Fruit fly (Drosophila melanogaster): ENCODE measurements around the gene CG17600.

Gene CG17600

DNA sequence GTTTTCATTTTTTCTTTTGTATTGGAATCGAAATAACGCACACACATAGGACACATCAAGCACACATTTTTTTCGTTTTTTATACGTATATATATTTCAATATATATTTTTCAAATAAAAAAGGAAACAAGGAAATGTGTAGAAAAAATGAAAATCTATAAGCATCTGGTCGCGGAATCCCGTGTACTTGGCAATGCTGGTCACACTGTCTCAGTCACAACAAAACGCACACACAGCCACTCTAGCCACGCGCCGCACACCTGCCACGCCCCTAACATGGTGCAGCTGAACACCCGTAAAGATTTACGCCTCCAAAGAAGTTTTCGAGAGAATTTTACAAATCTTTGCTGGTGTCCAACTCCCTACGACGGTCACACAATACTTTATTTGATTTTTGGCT, 15.4 kb upstream of the CG17600 start:
- no peak for TF ChIP-seq noc (tag; optimal IDR thresholded peaks at IDR 0.05)

DNA sequence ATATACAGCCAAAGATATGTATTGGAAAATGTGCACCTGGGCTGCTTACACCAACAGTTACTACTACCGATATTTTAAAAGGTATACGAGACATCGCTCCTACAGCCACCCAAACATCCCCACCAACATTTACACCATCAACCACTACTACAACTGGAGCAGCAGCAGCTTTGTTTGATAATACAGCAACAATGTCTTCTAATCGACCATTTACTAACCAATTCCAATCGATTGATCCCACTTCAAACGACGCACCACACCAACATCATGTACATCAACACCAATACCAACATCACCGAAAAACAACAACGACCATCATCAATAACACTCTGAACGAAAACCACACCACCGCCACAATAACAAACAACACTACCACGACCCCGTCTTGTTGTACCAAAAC, 12.8 kb upstream of the CG17600 start:
- TF ChIP-seq noc (tag; optimal IDR thresholded peaks at IDR 0.05) = no peak

- no peak for TF ChIP-seq noc (tag; optimal IDR thresholded peaks at IDR 0.05)
Observed at dm6 chrX:22509085-22509484, 5.9 kb upstream of the CG17600 start.

DNA sequence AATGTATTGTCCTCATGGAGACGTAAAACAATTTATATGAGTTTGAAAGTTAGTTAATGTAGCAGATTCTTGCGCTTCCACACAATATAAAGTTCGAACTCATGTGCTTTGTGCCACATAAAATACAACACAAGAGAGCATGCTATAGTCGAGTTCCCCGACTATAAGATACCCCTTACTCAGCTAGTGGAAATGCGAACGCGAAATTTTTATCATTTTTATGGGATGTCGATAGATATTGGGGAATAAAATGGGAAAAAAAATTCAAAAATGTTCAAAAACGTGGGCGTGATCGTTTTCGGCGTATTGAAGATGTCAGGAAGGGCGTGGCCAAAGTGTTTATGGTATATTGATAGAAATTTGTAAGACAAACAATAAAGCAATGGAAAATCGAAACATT, 4.2 kb upstream of the CG17600 start:
- no peak for TF ChIP-seq noc (tag; optimal IDR thresholded peaks at IDR 0.05)

DNA sequence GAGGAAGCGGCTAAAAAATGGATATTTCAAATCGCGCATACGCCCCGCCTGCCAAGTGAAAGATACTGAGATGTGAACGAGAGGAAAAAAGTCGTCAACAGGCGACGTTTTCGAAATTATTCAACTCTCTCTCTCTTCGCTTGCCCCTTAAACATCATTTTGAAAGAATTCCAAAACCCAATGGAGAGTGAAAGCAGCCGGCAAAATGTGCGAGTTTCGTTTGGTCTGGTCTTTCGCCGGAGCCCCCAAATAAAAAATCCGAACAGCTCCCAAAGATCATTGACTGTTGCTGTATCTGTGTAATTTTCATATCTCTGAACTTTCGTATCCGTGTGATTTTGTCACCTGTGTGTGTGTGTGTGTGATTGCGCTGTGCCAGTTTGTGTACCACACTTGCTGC, 2.9 kb upstream of the CG17600 start:
- TF ChIP-seq noc (tag; optimal IDR thresholded peaks at IDR 0.05) = no peak

- no peak for TF ChIP-seq noc (tag; optimal IDR thresholded peaks at IDR 0.05)
Observed at dm6 chrX:22527210-22527609, 12.2 kb downstream of the CG17600 start.

DNA sequence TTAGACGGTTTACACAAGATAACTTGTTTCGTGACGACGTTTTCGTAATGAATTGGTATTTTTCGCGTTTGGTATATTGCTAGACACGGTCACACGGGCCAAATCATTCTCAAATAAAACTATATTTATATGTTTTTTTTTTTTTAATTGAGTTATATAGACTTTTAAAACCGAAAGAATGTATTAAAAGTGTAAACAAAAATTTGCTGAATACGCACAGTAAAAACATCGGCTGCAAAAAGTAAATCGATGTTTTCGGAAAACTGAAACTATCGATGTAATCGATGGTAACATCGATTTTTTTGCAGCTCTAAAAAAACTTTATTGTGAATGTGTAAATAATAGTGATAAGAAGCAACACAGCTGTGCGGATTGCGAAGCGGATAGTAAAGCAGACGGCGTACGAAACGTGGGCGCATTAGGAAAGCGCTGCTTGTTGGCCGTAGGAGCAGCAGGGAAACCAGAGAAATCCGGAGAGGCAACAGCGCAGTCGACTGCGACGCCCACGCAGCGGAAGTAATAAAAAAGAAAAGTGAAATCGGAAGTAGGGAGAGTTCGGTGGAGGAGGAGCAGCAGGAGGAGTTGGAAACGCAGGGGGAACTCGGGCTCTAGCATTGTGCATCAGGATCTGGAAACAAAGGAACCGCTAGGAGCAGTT, 14.8 kb downstream of the CG17600 start, which contains the start of gene S6kII:
Gene S6kII, plus strand, starts transcription at position 301 of the 658 bp plus-strand sequence.
- no peak for TF ChIP-seq noc (tag; optimal IDR thresholded peaks at IDR 0.05)

DNA sequence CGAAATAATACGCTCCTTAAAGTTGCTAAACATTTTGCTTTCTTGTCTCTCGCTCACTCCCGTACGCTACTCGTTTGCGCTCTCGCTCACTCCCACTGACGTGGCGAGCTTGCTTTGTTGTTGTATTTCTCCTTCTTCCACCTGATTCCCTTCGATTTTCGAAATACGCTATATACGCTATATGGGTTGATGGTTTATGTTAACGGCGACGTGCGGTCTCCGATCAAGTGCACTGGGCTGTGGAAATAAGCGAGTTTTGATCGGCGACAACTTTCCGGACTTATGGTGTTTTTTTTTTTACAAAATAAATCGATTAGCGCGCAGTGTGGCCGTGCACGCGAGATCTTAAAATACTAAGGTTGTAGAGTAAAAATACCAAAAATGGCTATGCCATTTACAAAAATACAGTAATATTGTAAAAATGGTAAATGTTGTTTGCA, 25.1 kb downstream of the CG17600 start, which contains the start of gene CG17598:
Gene CG17598, minus strand, starts transcription at position 319 of the 440 bp plus-strand sequence.
- no peak for TF ChIP-seq noc (tag; optimal IDR thresholded peaks at IDR 0.05)

DNA sequence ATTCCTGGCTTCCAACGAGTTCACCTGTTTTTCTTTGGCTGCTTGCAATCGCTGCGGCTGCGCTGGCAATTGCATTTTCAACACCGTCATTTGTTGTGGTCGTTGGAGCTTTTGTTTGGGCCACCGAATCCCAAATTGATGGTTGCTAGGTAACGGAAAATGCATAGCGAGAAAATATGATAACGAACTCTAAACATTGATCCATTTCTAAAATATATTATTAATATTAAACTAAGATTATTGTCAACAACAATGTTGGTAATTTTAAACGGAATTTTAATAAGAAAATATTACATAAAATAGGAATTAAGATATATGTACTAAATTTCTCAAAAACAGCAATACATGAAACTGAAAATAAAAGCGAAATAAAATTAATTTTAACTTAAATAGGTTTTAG, 29.2 kb downstream of the CG17600 start, which contains the start of gene Cluap1:
Gene Cluap1, minus strand, starts transcription at position 101 of the 400 bp plus-strand sequence.
- no peak for TF ChIP-seq noc (tag; optimal IDR thresholded peaks at IDR 0.05)

dm6 chrX:22544660-22545059, 29.7 kb downstream of the CG17600 start:
- no peak for TF ChIP-seq noc (tag; optimal IDR thresholded peaks at IDR 0.05)

dm6 chrX:22546797-22547196, 31.8 kb downstream of the CG17600 start, which contains the start of gene CG17601:
Gene CG17601, plus strand, starts transcription at chrX:22547097.
- no peak for TF ChIP-seq noc (tag; optimal IDR thresholded peaks at IDR 0.05)

dm6 chrX:22574362-22574761, 59.4 kb downstream of the CG17600 start:
- TF ChIP-seq noc (tag; optimal IDR thresholded peaks at IDR 0.05) = no peak

DNA sequence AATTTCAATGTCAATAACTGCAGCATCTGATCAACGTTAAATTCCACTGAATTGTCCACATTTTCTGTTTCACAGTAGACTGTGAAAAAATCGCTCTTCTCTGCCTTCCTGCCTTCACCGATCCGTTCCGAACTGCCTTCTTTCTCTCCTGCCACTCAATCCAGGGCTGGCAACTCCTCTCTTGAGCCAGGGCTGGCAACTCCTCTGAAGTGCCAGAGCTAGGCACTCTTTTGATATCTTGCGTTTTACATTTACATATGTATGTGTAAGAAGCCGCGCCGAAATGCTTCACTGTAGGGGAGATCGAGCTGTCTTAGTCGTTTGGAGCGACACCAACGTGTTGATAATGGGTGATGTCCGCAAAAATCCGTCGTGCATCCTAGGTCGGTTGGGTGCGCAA, 60.1 kb downstream of the CG17600 start:
- no peak for TF ChIP-seq noc (tag; optimal IDR thresholded peaks at IDR 0.05)

dm6 chrX:22582909-22583308, 67.9 kb downstream of the CG17600 start:
- no peak for TF ChIP-seq noc (tag; optimal IDR thresholded peaks at IDR 0.05)
